Fruit fly (Drosophila melanogaster) Kc167 (cell line): ENCODE data around the gene CG14294.

ENCODE experiments used
- h ChIP-seq: fragments of >200 bp; optimal IDR thresholded peaks from 3 replicates; lab custom pipeline; 2018; ENCODE audit warnings: missing external identifiers
- insv ChIP-seq: fragments of >200 bp; optimal IDR thresholded peaks from 3 replicates; lab custom pipeline; 2018; ENCODE audit warnings: missing external identifiers
- psq ChIP-seq: fragments of >200 bp; optimal IDR thresholded peaks from 2 replicates; lab custom pipeline; 2017; ENCODE audit warnings: missing external identifiers
- ttk ChIP-seq: sonication (Bioruptor generic); optimal IDR thresholded peaks from 2 replicates; lab custom pipeline; 2017; ENCODE audit warnings: missing external identifiers

dm6 chr3R:18931725-18932124, 29.7 kb upstream of the CG14294 start:
- TF ChIP-seq ttk (lab: Kevin White, UChicago) = no peak
- TF ChIP-seq psq = no peak
- TF ChIP-seq insv (lab: Kevin White, UChicago) = no peak
- TF ChIP-seq h (lab: Kevin White, UChicago) = no peak
